Worm (Caenorhabditis elegans) whole organism, L1 larva: ENCODE data around the gene ZK1055.6.

Experiments used
- dpl-1 ChIP-seq, 3 experiments: fragments of 150-350 bp in 2 of 3; sonication (generic microtip) in 1 of 3; optimal IDR thresholded peaks; 2 replicates each; lab custom pipeline; 2014 to 2017; ENCODE audit warnings: missing biosample characterization in 3 of 3, missing genetic modification characterization in 3 of 3, missing genetic modification reagents in 3 of 3
- ztf-4 ChIP-seq: fragments of 150-350 bp; optimal IDR thresholded peaks from 2 replicates; lab custom pipeline; 2014; ENCODE audit warnings: missing biosample characterization, missing genetic modification characterization

DNA sequence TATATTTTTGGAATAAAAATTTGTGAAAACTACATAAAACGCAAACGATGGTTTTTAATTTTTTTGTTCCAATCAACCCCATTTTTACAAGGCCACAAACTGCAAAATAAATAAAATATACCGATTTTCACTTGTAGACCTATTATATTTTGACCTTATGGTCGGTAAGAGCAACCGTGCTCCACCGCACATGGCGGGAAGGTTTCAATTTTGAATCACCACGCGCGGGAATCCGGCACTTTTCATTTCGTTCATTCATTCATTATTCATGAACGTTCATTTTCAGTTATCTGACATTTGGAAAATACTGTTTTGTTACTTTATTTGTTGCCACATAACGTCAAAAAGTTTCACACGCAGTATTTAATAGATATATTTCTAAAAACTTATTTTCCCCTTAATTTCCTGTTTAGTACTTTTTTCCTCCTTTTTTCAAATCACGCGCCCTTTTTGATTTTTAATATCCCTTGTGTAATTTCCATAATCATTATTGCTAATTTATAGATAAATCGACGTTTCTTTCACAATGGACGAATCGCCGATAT lies 8.6 kb downstream of the ZK1055.6 start, which contains the start of gene hcp-1:
- TF ChIP-seq dpl-1 (GFP tag; optimal IDR thresholded peaks at IDR 0.05; lab: Kevin White, UChicago) (peak; percentile 87 to 91 (median 88)), ztf-4 (tag; lab: Kevin White, UChicago) (no peak)
